Worm (Caenorhabditis elegans) whole organism, late embryonic: ENCODE data around the gene clec-71.
"Not testable (repeated sequence)": the region's sequence is repeated elsewhere in the genome, so short reads cannot be mapped to it uniquely, and the experiment has no call there.

Source experiments
- C08G9.2 ChIP-seq: sonication (generic microtip); optimal IDR thresholded peaks from 2 replicates; lab custom pipeline; 2016; ENCODE audit warnings: mild to moderate bottlenecking, missing genetic modification characterization, moderate library complexity, missing compliant biosample characterization
- K02D7.2 ChIP-seq: sonication (generic microtip); optimal IDR thresholded peaks from 2 replicates; lab custom pipeline; 2017; ENCODE audit warnings: mild to moderate bottlenecking, missing genetic modification characterization, missing compliant biosample characterization
- K09A11.1 ChIP-seq: sonication (generic microtip); optimal IDR thresholded peaks from 2 replicates; lab custom pipeline; 2017; ENCODE audit warnings: antibody characterized with exemption, mild to moderate bottlenecking, missing genetic modification characterization, missing compliant biosample characterization; ENCODE audit not compliant: insufficient read depth
- Y22D7AL.16 ChIP-seq: sonication (generic microtip); optimal IDR thresholded peaks from 2 replicates; lab custom pipeline; 2016; ENCODE audit warnings: missing genetic modification characterization, missing compliant biosample characterization
- ahr-1 ChIP-seq: sonication (generic microtip); optimal IDR thresholded peaks from 2 replicates; lab custom pipeline; 2016; ENCODE audit warnings: missing genetic modification characterization, missing compliant biosample characterization
- ama-1 ChIP-seq: fragments of 150-350 bp; optimal IDR thresholded peaks from 2 replicates; lab custom pipeline; 2014
- ceh-18 ChIP-seq: sonication (generic microtip); optimal IDR thresholded peaks from 2 replicates; lab custom pipeline; 2016; ENCODE audit warnings: missing genetic modification characterization, missing compliant biosample characterization
- ceh-2 ChIP-seq: sonication (generic microtip); optimal IDR thresholded peaks from 2 replicates; lab custom pipeline; 2016; ENCODE audit warnings: missing genotype, missing genetic modification characterization, missing compliant biosample characterization
- ceh-30 ChIP-seq: fragments of 150-350 bp; optimal IDR thresholded peaks from 2 replicates; lab custom pipeline; 2014; ENCODE audit warnings: missing biosample characterization, missing genetic modification characterization
- ceh-31 ChIP-seq: sonication (generic microtip); optimal IDR thresholded peaks from 2 replicates; lab custom pipeline; 2016; ENCODE audit warnings: missing genetic modification characterization, missing compliant biosample characterization
- ceh-45 ChIP-seq: fragments of 200-800 bp; sonication (Bioruptor generic); IDR thresholded peaks from 2 replicates; pipeline ENCODE4 v1.3.6; 2022; ENCODE audit warnings: missing genetic modification reagents, missing genetic modification characterization, missing compliant biosample characterization
- ceh-9 ChIP-seq: sonication (generic microtip); optimal IDR thresholded peaks from 2 replicates; lab custom pipeline; 2016; ENCODE audit warnings: mild to moderate bottlenecking, missing genetic modification characterization, inconsistent platforms, missing compliant biosample characterization
- che-1 ChIP-seq: sonication (generic microtip); optimal IDR thresholded peaks from 2 replicates; lab custom pipeline; 2016; ENCODE audit warnings: mild to moderate bottlenecking, missing genetic modification characterization, missing compliant biosample characterization
- elt-4 ChIP-seq: sonication (generic microtip); optimal IDR thresholded peaks from 2 replicates; lab custom pipeline; 2016; ENCODE audit warnings: missing genetic modification characterization, missing compliant biosample characterization
- fkh-10 ChIP-seq: fragments of 150-350 bp; optimal IDR thresholded peaks from 2 replicates; lab custom pipeline; 2014; ENCODE audit warnings: missing biosample characterization, missing genetic modification reagents, missing genetic modification characterization
- gmeb-2 ChIP-seq: sonication (generic microtip); optimal IDR thresholded peaks from 2 replicates; lab custom pipeline; 2016; ENCODE audit warnings: missing genetic modification characterization, inconsistent platforms, missing compliant biosample characterization
- hlh-15 ChIP-seq: sonication (generic microtip); optimal IDR thresholded peaks from 2 replicates; lab custom pipeline; 2016; ENCODE audit warnings: missing genetic modification characterization, missing compliant biosample characterization
- hlh-6 ChIP-seq: sonication (generic microtip); optimal IDR thresholded peaks from 2 replicates; lab custom pipeline; 2016; ENCODE audit warnings: missing genotype, missing genetic modification characterization, missing compliant biosample characterization
- hlh-8 ChIP-seq: sonication (generic microtip); optimal IDR thresholded peaks from 2 replicates; lab custom pipeline; 2016; ENCODE audit warnings: missing genotype, missing genetic modification characterization, missing compliant biosample characterization
- lim-6 ChIP-seq: sonication (generic microtip); optimal IDR thresholded peaks from 2 replicates; lab custom pipeline; 2016; ENCODE audit warnings: missing genetic modification characterization, missing compliant biosample characterization
- madf-2 ChIP-seq: sonication (generic microtip); optimal IDR thresholded peaks from 2 replicates; lab custom pipeline; 2017; ENCODE audit warnings: missing genetic modification characterization, missing compliant biosample characterization
- nfya-1 ChIP-seq: sonication (generic microtip); optimal IDR thresholded peaks from 2 replicates; lab custom pipeline; 2017; ENCODE audit warnings: missing genetic modification characterization, mild to moderate bottlenecking, missing compliant biosample characterization, antibody characterized with exemption, moderate library complexity
- npax-4 ChIP-seq: sonication (generic microtip); optimal IDR thresholded peaks from 2 replicates; lab custom pipeline; 2016; ENCODE audit warnings: missing genetic modification characterization, missing compliant biosample characterization
- odd-2 ChIP-seq: sonication (generic microtip); optimal IDR thresholded peaks from 2 replicates; lab custom pipeline; 2017; ENCODE audit warnings: antibody characterized with exemption, mild to moderate bottlenecking, missing genetic modification characterization, missing compliant biosample characterization
- pat-9 ChIP-seq: fragments of 200-800 bp; sonication (Bioruptor generic); optimal IDR thresholded peaks from 2 replicates; lab custom pipeline; 2018; ENCODE audit warnings: mild to moderate bottlenecking, missing genetic modification characterization, moderate library complexity, missing compliant biosample characterization
- pha-2 ChIP-seq: sonication (generic microtip); optimal IDR thresholded peaks from 2 replicates; lab custom pipeline; 2017; ENCODE audit warnings: mild to moderate bottlenecking, missing genetic modification characterization, missing compliant biosample characterization
- pha-4 ChIP-seq: fragments of 150-350 bp; optimal IDR thresholded peaks from 2 replicates; lab custom pipeline; 2018; ENCODE audit warnings: missing biosample characterization, missing genetic modification reagents, missing genetic modification characterization
- pqm-1 ChIP-seq: sonication (generic microtip); optimal IDR thresholded peaks from 2 replicates; lab custom pipeline; 2016; ENCODE audit warnings: missing genetic modification characterization, missing compliant biosample characterization
- pros-1 ChIP-seq: fragments of 150-350 bp; optimal IDR thresholded peaks from 2 replicates; lab custom pipeline; 2014; ENCODE audit warnings: missing biosample characterization, missing genetic modification reagents, missing genetic modification characterization
- ref-2 ChIP-seq: sonication (generic microtip); optimal IDR thresholded peaks from 2 replicates; lab custom pipeline; 2016; ENCODE audit warnings: missing genetic modification characterization, missing compliant biosample characterization
- sdc-2 ChIP-seq: sonication (generic microtip); optimal IDR thresholded peaks from 2 replicates; lab custom pipeline; 2016; ENCODE audit warnings: missing genotype, missing genetic modification characterization, missing compliant biosample characterization
- sox-2 ChIP-seq: fragments of 200-800 bp; sonication (Bioruptor generic); IDR thresholded peaks from 2 replicates; pipeline ENCODE4 v1.3.6; 2022; ENCODE audit warnings: missing genetic modification reagents, missing genetic modification characterization, missing compliant biosample characterization
- sox-4 ChIP-seq: sonication (generic microtip); optimal IDR thresholded peaks from 2 replicates; lab custom pipeline; 2017; ENCODE audit warnings: mild to moderate bottlenecking, missing genetic modification characterization, inconsistent platforms, missing compliant biosample characterization
- syd-9 ChIP-seq: sonication (generic microtip); optimal IDR thresholded peaks from 2 replicates; lab custom pipeline; 2016; ENCODE audit warnings: mild to moderate bottlenecking, missing genetic modification characterization, moderate library complexity, missing compliant biosample characterization
- ttx-3 ChIP-seq: sonication (generic microtip); optimal IDR thresholded peaks from 2 replicates; lab custom pipeline; 2016; ENCODE audit warnings: missing genetic modification reagents, missing genetic modification characterization, missing compliant biosample characterization
- unc-42 ChIP-seq: sonication (generic microtip); optimal IDR thresholded peaks from 2 replicates; lab custom pipeline; 2016; ENCODE audit warnings: missing genotype, missing genetic modification characterization, missing compliant biosample characterization
- unc-55 ChIP-seq: sonication (generic microtip); optimal IDR thresholded peaks from 2 replicates; lab custom pipeline; 2017; ENCODE audit warnings: missing biosample characterization, missing genetic modification reagents, missing genetic modification characterization

Gene clec-71

ce11 chrIV:3926117-3926516, 11.1 kb upstream of the clec-71 start, which contains the start of gene clec-68:
clec-68 (plus strand) TSS chrIV:3926417.
- TF ChIP-seq sdc-2 (tag; lab: Kevin White, UChicago) (no peak), unc-55 (GFP tag; lab: Kevin White, UChicago) (no peak), pros-1 (no peak), ceh-31 (tag; lab: Kevin White, UChicago) (no peak), unc-42 (tag; lab: Kevin White, UChicago) (no peak), odd-2 (tag; lab: Kevin White, UChicago) (no peak), syd-9 (tag; lab: Kevin White, UChicago) (no peak), ref-2 (tag; lab: Kevin White, UChicago) (no peak), ahr-1 (tag; lab: Kevin White, UChicago) (no peak), elt-4 (tag; lab: Kevin White, UChicago) (no peak), ceh-9 (tag; lab: Kevin White, UChicago) (no peak), K02D7.2 (tag; lab: Kevin White, UChicago) (no peak), gmeb-2 (tag; lab: Kevin White, UChicago) (no peak), npax-4 (tag; lab: Kevin White, UChicago) (no peak), fkh-10 (GFP tag; lab: Kevin White, UChicago) (no peak), ceh-45 (GFP tag; lab: Robert Waterston, UW) (no peak), nfya-1 (tag; lab: Kevin White, UChicago) (no peak), ama-1 (lab: Kevin White, UChicago) (no peak)

ce11 chrIV:3932408-3932807, 4.8 kb upstream of the clec-71 start, which contains the start of gene clec-70:
clec-70 (plus strand) TSS chrIV:3932708.
- not testable (repeated sequence) for TF ChIP-seq ceh-9, ceh-30, ceh-18 (tag; lab: Kevin White, UChicago)

- no peak for TF ChIP-seq odd-2 (tag; lab: Kevin White, UChicago)
- TF ChIP-seq C08G9.2 (tag; lab: Kevin White, UChicago): no peak
- TF ChIP-seq pha-4 (tag; lab: Kevin White, UChicago): no peak
- TF ChIP-seq pat-9 (tag; lab: Kevin White, UChicago): no peak
- no peak for TF ChIP-seq madf-2
- TF ChIP-seq ttx-3: no peak
- no peak for TF ChIP-seq hlh-8 (tag; lab: Kevin White, UChicago)
- no peak for TF ChIP-seq hlh-15 (tag; lab: Kevin White, UChicago)
- no peak for TF ChIP-seq elt-4 (tag; lab: Kevin White, UChicago)
- TF ChIP-seq nfya-1 (tag; lab: Kevin White, UChicago): no peak
- TF ChIP-seq K09A11.1 (tag; lab: Kevin White, UChicago): no peak
- no peak for TF ChIP-seq unc-42 (tag; lab: Kevin White, UChicago)
- no peak for TF ChIP-seq npax-4 (tag; lab: Kevin White, UChicago)
- TF ChIP-seq hlh-6 (tag; lab: Kevin White, UChicago): no peak
- TF ChIP-seq sox-2 (GFP tag; lab: Robert Waterston, UW): no peak
- TF ChIP-seq, all 69 proteins: peak for 0
Measured at ce11 chrIV:3941658-3942328, 4.5 kb downstream of the clec-71 start, which contains the start of gene clec-174. clec-174 (minus strand) TSS chrIV:3941708.

- TF ChIP-seq Y22D7AL.16 (tag; lab: Kevin White, UChicago) (no peak), ceh-2 (tag; lab: Kevin White, UChicago) (no peak), ttx-3 (no peak), pha-2 (no peak), pqm-1 (no peak), lim-6 (no peak), npax-4 (tag; lab: Kevin White, UChicago) (no peak), sox-4 (tag; lab: Kevin White, UChicago) (no peak), che-1 (tag; lab: Kevin White, UChicago) (no peak)
Measured at ce11 chrIV:3943003-3943402, 5.7 kb downstream of the clec-71 start, which contains the start of gene Y46C8AL.11. Y46C8AL.11 (plus strand) TSS chrIV:3943303.
